Worm (Caenorhabditis elegans) whole organism, mixed stage, embryonic: ENCODE data around the gene F33H12.1.

Experiments
- ceh-43 ChIP-seq: fragments of 200-800 bp; sonication (Bioruptor generic); optimal IDR thresholded peaks from 2 replicates; lab custom pipeline; 2018; ENCODE audit warnings: mild to moderate bottlenecking, missing genetic modification characterization, moderate library complexity, missing compliant biosample characterization
- ces-1 ChIP-seq: fragments of 150-350 bp; optimal IDR thresholded peaks from 2 replicates; lab custom pipeline; 2014; ENCODE audit warnings: missing biosample characterization, missing genetic modification reagents, missing genetic modification characterization
- elt-1 ChIP-seq: sonication (generic microtip); optimal IDR thresholded peaks from 2 replicates; lab custom pipeline; 2017; ENCODE audit warnings: missing genetic modification characterization, mild to moderate bottlenecking, missing compliant biosample characterization, antibody characterized with exemption, moderate library complexity, borderline replicate concordance; ENCODE audit not compliant: insufficient read depth
- elt-3 ChIP-seq: fragments of 150-350 bp; optimal IDR thresholded peaks from 2 replicates; lab custom pipeline; 2014; ENCODE audit warnings: missing biosample characterization, missing genetic modification characterization
- lin-13 ChIP-seq: fragments of 150-350 bp; optimal IDR thresholded peaks from 2 replicates; lab custom pipeline; 2014; ENCODE audit warnings: missing biosample characterization, missing genetic modification characterization
- mab-5 ChIP-seq: fragments of 150-350 bp; optimal IDR thresholded peaks from 2 replicates; lab custom pipeline; 2014; ENCODE audit warnings: missing biosample characterization, missing genetic modification characterization
- nhr-237 ChIP-seq: fragments of 150-350 bp; optimal IDR thresholded peaks from 2 replicates; lab custom pipeline; 2014; ENCODE audit warnings: missing biosample characterization, missing genetic modification characterization
- nhr-28 ChIP-seq: fragments of 150-350 bp; optimal IDR thresholded peaks from 2 replicates; lab custom pipeline; 2014; ENCODE audit warnings: missing biosample characterization, missing genetic modification characterization
- snpc-4 ChIP-seq: fragments of 150-350 bp; optimal IDR thresholded peaks from 2 replicates; lab custom pipeline; 2014; ENCODE audit warnings: missing biosample characterization, missing genetic modification characterization
- unc-62 ChIP-seq: fragments of 150-350 bp; optimal IDR thresholded peaks from 2 replicates; lab custom pipeline; 2014; ENCODE audit warnings: missing biosample characterization, missing genetic modification reagents, missing genetic modification characterization

DNA sequence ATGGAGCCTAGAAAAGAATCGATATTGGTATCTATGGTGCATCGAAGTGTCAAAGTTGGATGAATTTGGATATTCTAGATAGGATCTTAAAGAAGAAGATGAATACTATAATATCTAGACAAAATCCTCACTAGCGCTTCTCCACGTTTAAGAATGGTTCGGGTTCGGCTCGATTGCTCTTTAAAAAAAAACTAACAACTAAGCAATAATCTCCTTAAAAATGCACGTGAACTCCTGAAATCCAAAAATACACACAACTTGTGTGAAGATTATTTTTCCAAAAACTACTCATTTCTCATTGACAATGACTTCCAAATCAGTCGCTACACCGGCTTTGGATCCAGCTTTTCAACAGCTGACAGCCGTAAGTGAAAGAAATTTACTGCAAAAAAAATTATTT lies 30.9 kb downstream of the F33H12.1 start, which contains the start of gene D2062.1:
- TF ChIP-seq lin-13 (tag; lab: Kevin White, UChicago) (no peak), unc-62 (GFP tag; lab: Kevin White, UChicago) (no peak), ceh-43 (no peak), nhr-28 (no peak), nhr-237 (tag; lab: Kevin White, UChicago) (no peak), elt-1 (no peak), ces-1 (GFP tag; lab: Kevin White, UChicago) (no peak), mab-5 (tag; lab: Kevin White, UChicago) (no peak), snpc-4 (tag; lab: Kevin White, UChicago) (no peak), elt-3 (no peak)
